Fruit fly (Drosophila melanogaster): ENCODE results near the gene CG13031.

DNA sequence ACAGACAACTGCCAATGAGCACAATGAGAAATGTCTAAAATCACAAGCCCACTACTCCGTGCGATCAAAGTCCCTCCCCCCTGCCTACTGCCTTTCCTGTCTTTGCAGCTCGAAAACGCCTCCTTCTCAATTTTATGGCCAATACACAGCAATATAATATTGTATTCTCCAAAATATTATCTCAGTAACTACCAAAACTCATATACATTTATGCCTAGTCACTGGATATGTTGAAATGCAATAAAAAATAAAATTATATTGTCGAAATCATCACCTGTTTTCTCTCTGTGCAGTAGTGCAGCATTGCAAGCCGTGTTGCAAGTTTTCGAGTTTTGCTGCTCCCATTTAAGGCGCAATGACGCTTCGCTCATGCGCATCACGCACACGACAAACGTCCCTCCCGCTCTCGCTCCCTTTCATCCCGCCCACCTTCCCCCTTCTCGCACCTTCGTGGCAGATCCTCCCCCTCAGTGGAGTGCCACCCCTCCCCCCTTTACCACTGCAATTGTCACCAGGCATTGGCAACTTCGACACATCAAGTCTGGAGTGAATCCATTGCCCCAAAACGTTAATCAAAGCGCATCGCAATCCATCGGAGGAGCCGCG lies 33.9 kb downstream of the CG13031 start:
- TF ChIP-seq cic (GFP tag; optimal IDR thresholded peaks at IDR 0.05) (no peak), ovo (GFP tag; optimal IDR thresholded peaks at IDR 0.05) (no peak), Hr96 (GFP tag; optimal IDR thresholded peaks at IDR 0.05) (no peak), toe (GFP tag; optimal IDR thresholded peaks at IDR 0.05) (no peak), CG11617 (GFP tag; optimal IDR thresholded peaks at IDR 0.05) (no peak), kay (GFP tag; ENCODE audit: borderline replicate concordance) (no peak), Mnt (GFP tag; optimal IDR thresholded peaks at IDR 0.05) (no peak), CG7045 (GFP tag; optimal IDR thresholded peaks at IDR 0.05) (no peak)
